Worm (Caenorhabditis elegans) whole organism, L3 larva: ENCODE results near the gene oga-1.

Experiments used
- R02D3.7 ChIP-seq: fragments of 150-350 bp; optimal IDR thresholded peaks from 2 replicates; lab custom pipeline; 2014; ENCODE audit warnings: missing biosample characterization, missing genetic modification characterization
- ZK546.5 ChIP-seq: sonication (generic microtip); optimal IDR thresholded peaks from 2 replicates; lab custom pipeline; 2017; ENCODE audit warnings: missing biosample characterization, missing genetic modification characterization
- ama-1 ChIP-seq: fragments of 150-350 bp; optimal IDR thresholded peaks from 2 replicates; lab custom pipeline; 2018
- ceh-16 ChIP-seq: sonication (generic microtip); optimal IDR thresholded peaks from 2 replicates; lab custom pipeline; 2017; ENCODE audit warnings: missing biosample characterization, missing genetic modification characterization
- ceh-28 ChIP-seq: fragments of 150-350 bp; optimal IDR thresholded peaks from 2 replicates; lab custom pipeline; 2014; ENCODE audit warnings: missing biosample characterization, missing genetic modification reagents, missing genetic modification characterization
- ceh-82 ChIP-seq: fragments of 150-350 bp; optimal IDR thresholded peaks from 2 replicates; lab custom pipeline; 2014; ENCODE audit warnings: missing biosample characterization, missing genetic modification characterization
- ceh-9 ChIP-seq: sonication (generic microtip); optimal IDR thresholded peaks from 2 replicates; lab custom pipeline; 2018; ENCODE audit warnings: missing biosample characterization, missing genetic modification characterization
- egl-27 ChIP-seq: sonication (generic microtip); optimal IDR thresholded peaks from 4 replicates; lab custom pipeline; 2017; ENCODE audit warnings: missing biosample characterization, missing genetic modification reagents, missing genetic modification characterization
- egl-5 ChIP-seq: fragments of 150-350 bp; optimal IDR thresholded peaks from 2 replicates; lab custom pipeline; 2017; ENCODE audit warnings: missing biosample characterization, missing genetic modification reagents, missing genetic modification characterization, inconsistent platforms
- elt-1 ChIP-seq: fragments of 150-350 bp; optimal IDR thresholded peaks from 2 replicates; lab custom pipeline; 2014; ENCODE audit warnings: missing biosample characterization, missing genetic modification characterization
- elt-2 ChIP-seq: sonication (generic microtip); optimal IDR thresholded peaks from 2 replicates; lab custom pipeline; 2016; ENCODE audit warnings: missing genetic modification reagents, mild to moderate bottlenecking, missing genetic modification characterization, missing compliant biosample characterization
- elt-3 ChIP-seq, 3 experiments: fragments of 150-350 bp in 1 of 3; sonication (generic microtip) in 2 of 3; optimal IDR thresholded peaks; 2 replicates in 2 of 3; 4 replicates in 1 of 3; lab custom pipeline; 2014 to 2017; ENCODE audit warnings: missing biosample characterization in 3 of 3, missing genetic modification characterization in 3 of 3
- fkh-10 ChIP-seq: sonication (generic microtip); optimal IDR thresholded peaks from 2 replicates; lab custom pipeline; 2017; ENCODE audit warnings: missing biosample characterization, missing genetic modification reagents, missing genetic modification characterization
- fkh-2 ChIP-seq: fragments of 150-350 bp; optimal IDR thresholded peaks from 2 replicates; lab custom pipeline; 2014; ENCODE audit warnings: missing biosample characterization, missing genetic modification reagents, missing genetic modification characterization
- hmg-11 ChIP-seq: sonication (generic microtip); optimal IDR thresholded peaks from 2 replicates; lab custom pipeline; 2016; ENCODE audit warnings: missing genetic modification characterization, missing compliant biosample characterization
- jun-1 ChIP-seq: fragments of 150-350 bp; optimal IDR thresholded peaks from 2 replicates; lab custom pipeline; 2014; ENCODE audit warnings: missing biosample characterization, missing genetic modification reagents, missing genetic modification characterization
- lin-15B ChIP-seq: fragments of 150-350 bp; optimal IDR thresholded peaks from 2 replicates; lab custom pipeline; 2014; ENCODE audit warnings: missing biosample characterization, missing genetic modification characterization
- lin-39 ChIP-seq: fragments of 150-350 bp; optimal IDR thresholded peaks from 2 replicates; lab custom pipeline; 2018; ENCODE audit warnings: missing biosample characterization, missing genetic modification reagents, missing genetic modification characterization
- lsy-12 ChIP-seq: sonication (generic microtip); optimal IDR thresholded peaks from 2 replicates; lab custom pipeline; 2016; ENCODE audit warnings: mild to moderate bottlenecking, missing genetic modification characterization, missing compliant biosample characterization
- mdl-1 ChIP-seq: fragments of 150-350 bp; optimal IDR thresholded peaks from 2 replicates; lab custom pipeline; 2014; ENCODE audit warnings: missing biosample characterization, missing genetic modification characterization
- mml-1 ChIP-seq: fragments of 150-350 bp; sonication (generic microtip); optimal IDR thresholded peaks from 3 replicates; lab custom pipeline; 2014; ENCODE audit warnings: missing biosample characterization, missing genetic modification characterization
- nfya-1 ChIP-seq: sonication (generic microtip); optimal IDR thresholded peaks from 2 replicates; lab custom pipeline; 2017; ENCODE audit warnings: missing genetic modification characterization, mild to moderate bottlenecking, missing compliant biosample characterization, antibody characterized with exemption, moderate library complexity; ENCODE audit not compliant: insufficient read depth
- nhr-11 ChIP-seq: fragments of 150-350 bp; optimal IDR thresholded peaks from 2 replicates; lab custom pipeline; 2014; ENCODE audit warnings: missing biosample characterization, missing genetic modification characterization
- nhr-23 ChIP-seq: fragments of 150-350 bp; optimal IDR thresholded peaks from 2 replicates; lab custom pipeline; 2014; ENCODE audit warnings: missing biosample characterization, missing genetic modification reagents, missing genetic modification characterization
- nhr-25 ChIP-seq: sonication (generic microtip); optimal IDR thresholded peaks from 2 replicates; lab custom pipeline; 2017; ENCODE audit warnings: missing biosample characterization, missing genetic modification characterization
- nhr-28 ChIP-seq: fragments of 150-350 bp; optimal IDR thresholded peaks from 2 replicates; lab custom pipeline; 2014; ENCODE audit warnings: missing biosample characterization, missing genetic modification characterization
- nhr-43 ChIP-seq: sonication (generic microtip); optimal IDR thresholded peaks from 2 replicates; lab custom pipeline; 2016; ENCODE audit warnings: mild to moderate bottlenecking, missing genetic modification characterization, missing compliant biosample characterization; ENCODE audit not compliant: poor library complexity, severe bottlenecking
- nhr-67 ChIP-seq: fragments of 150-350 bp; optimal IDR thresholded peaks from 2 replicates; lab custom pipeline; 2014; ENCODE audit warnings: missing biosample characterization, missing genetic modification characterization
- nhr-76 ChIP-seq: fragments of 150-350 bp; sonication (generic microtip); optimal IDR thresholded peaks from 5 replicates; lab custom pipeline; 2014; ENCODE audit warnings: missing biosample characterization, missing genetic modification characterization
- nhr-77 ChIP-seq: fragments of 150-350 bp; optimal IDR thresholded peaks from 2 replicates; lab custom pipeline; 2014; ENCODE audit warnings: missing biosample characterization, missing genetic modification characterization
- pha-4 ChIP-seq: fragments of 150-350 bp; optimal IDR thresholded peaks from 2 replicates; lab custom pipeline; 2014; ENCODE audit warnings: missing biosample characterization, missing genetic modification reagents, missing genetic modification characterization
- pqm-1 ChIP-seq: fragments of 150-350 bp; optimal IDR thresholded peaks from 2 replicates; lab custom pipeline; 2017; ENCODE audit warnings: missing biosample characterization, missing genetic modification characterization, inconsistent platforms
- skn-1 ChIP-seq: fragments of 150-350 bp; optimal IDR thresholded peaks from 2 replicates; lab custom pipeline; 2014; ENCODE audit warnings: missing biosample characterization, missing genetic modification characterization
- snpc-4 ChIP-seq: fragments of 150-350 bp; optimal IDR thresholded peaks from 2 replicates; lab custom pipeline; 2014; ENCODE audit warnings: missing biosample characterization, missing genetic modification characterization
- unc-39 ChIP-seq: sonication (generic microtip); optimal IDR thresholded peaks from 4 replicates; lab custom pipeline; 2017; ENCODE audit warnings: missing biosample characterization, missing genetic modification characterization
- unc-62 ChIP-seq: fragments of 150-350 bp; sonication (generic microtip); optimal IDR thresholded peaks from 4 replicates; lab custom pipeline; 2014; ENCODE audit warnings: missing biosample characterization, missing genetic modification reagents, missing genetic modification characterization
- ztf-11 ChIP-seq: fragments of 150-350 bp; optimal IDR thresholded peaks from 2 replicates; lab custom pipeline; 2014; ENCODE audit warnings: missing biosample characterization, missing genetic modification characterization
- ztf-4 ChIP-seq: fragments of 150-350 bp; optimal IDR thresholded peaks from 2 replicates; lab custom pipeline; 2014; ENCODE audit warnings: missing biosample characterization, missing genetic modification characterization

The oga-1 gene

DNA sequence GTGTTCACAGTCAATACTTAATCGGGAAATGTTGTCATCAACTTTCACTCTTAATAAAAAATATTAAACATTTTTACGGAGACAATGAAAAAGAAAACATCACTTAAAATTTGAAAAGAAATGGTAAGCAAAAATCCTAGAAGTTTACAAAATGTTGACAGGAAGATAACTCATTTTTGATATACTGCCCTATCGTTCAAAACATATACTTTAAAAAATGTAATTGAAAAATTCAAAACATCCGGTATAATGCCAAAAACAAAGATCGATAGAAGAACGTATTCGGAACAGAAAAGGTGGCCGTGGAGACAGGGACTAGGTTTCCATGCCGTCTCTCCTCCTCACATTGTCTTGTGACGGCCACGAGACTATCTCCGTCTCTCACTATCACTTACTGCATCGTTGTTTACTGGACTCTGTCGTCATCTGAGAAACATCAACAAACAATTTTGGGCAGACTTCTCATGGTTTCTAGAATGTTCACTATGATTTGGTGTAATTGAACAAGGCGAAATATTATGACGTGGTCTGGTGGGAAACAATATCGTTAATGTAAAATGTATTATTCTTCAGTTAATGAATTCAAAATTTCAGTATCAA lies at the start of gene oga-1:
oga-1 (minus strand) TSS at position 51 of the 600 bp plus-strand sequence.
- TF ChIP-seq fkh-10 (peak; percentile 19), ama-1 (peak; percentile 30), unc-62 (GFP tag; lab: Kevin White, UChicago) (no peak), egl-5 (tag; lab: Kevin White, UChicago) (peak; percentile 83), pha-4 (tag; lab: Kevin White, UChicago) (peak; percentile 91), fkh-2 (tag; lab: Kevin White, UChicago) (peak; percentile 77), lin-15B (peak; percentile 25), jun-1 (tag; lab: Kevin White, UChicago) (peak; percentile 42), hmg-11 (tag; lab: Kevin White, UChicago) (peak; percentile 63), nfya-1 (tag; lab: Kevin White, UChicago) (peak; percentile 79), nhr-25 (peak; percentile 91), mml-1 (no peak), nhr-43 (tag; lab: Kevin White, UChicago) (peak; percentile 57), lin-39 (tag; lab: Kevin White, UChicago) (peak; percentile 75), elt-2 (tag; lab: Kevin White, UChicago) (peak; percentile 66), unc-39 (no peak), skn-1 (tag; lab: Kevin White, UChicago) (no peak), nhr-11 (tag; lab: Kevin White, UChicago) (no peak), snpc-4 (tag; lab: Kevin White, UChicago) (peak; percentile 65), ceh-28 (tag; lab: Kevin White, UChicago) (peak; percentile 52), pqm-1 (peak; percentile 9), mdl-1 (peak; percentile 91)

DNA sequence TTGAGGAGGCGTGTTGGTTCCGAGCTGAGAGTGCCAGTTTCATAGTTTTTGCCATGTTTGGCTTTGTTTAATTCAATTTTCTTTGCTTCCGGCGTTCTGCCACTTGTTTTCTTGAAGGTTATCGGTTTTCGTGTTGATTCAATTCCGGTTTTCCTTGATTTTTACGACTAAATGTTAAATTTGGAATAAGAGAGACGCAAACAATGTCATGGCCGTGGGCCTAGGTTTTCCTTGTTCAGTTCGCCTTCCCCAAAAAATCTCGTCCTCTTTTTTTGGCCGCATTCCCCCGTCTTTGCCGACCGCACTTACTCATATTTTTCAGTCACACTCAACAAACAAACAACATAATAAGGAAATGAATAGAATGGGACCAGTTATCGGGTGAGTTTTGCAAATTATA lies 46.5 kb upstream of the oga-1 start, which contains the start of gene C23F12.9:
C23F12.9 (plus strand) TSS at position 301 of the 400 bp plus-strand sequence.
- TF ChIP-seq elt-2 (tag; lab: Kevin White, UChicago): no peak
- no peak for TF ChIP-seq mml-1
- no peak for TF ChIP-seq ama-1
- no peak for TF ChIP-seq ceh-9 (tag; lab: Kevin White, UChicago)
- no peak for TF ChIP-seq ceh-28 (tag; lab: Kevin White, UChicago)
- TF ChIP-seq ceh-82 (tag; lab: Kevin White, UChicago): no peak
- no peak for TF ChIP-seq unc-39
- no peak for TF ChIP-seq elt-3 (tag; optimal IDR thresholded peaks at IDR 0.05; lab: Kevin White, UChicago)
- TF ChIP-seq jun-1 (tag; lab: Kevin White, UChicago): no peak
- TF ChIP-seq skn-1 (tag; lab: Kevin White, UChicago): no peak
- no peak for TF ChIP-seq lsy-12 (tag; lab: Kevin White, UChicago)
- no peak for TF ChIP-seq unc-62 (GFP tag; lab: Kevin White, UChicago)
- no peak for TF ChIP-seq mdl-1
- no peak for TF ChIP-seq nhr-23 (tag; lab: Kevin White, UChicago)
- no peak for TF ChIP-seq egl-27 (tag; lab: Kevin White, UChicago)

- TF ChIP-seq elt-1 (tag; lab: Kevin White, UChicago) (no peak), ztf-4 (tag; lab: Kevin White, UChicago) (no peak), elt-2 (tag; lab: Kevin White, UChicago) (no peak), lsy-12 (tag; lab: Kevin White, UChicago) (no peak), ceh-16 (tag; lab: Kevin White, UChicago) (no peak), nhr-11 (tag; lab: Kevin White, UChicago) (no peak), fkh-2 (tag; lab: Kevin White, UChicago) (no peak), nhr-28 (no peak), ceh-28 (tag; lab: Kevin White, UChicago) (no peak), nhr-23 (tag; lab: Kevin White, UChicago) (no peak), nhr-77 (no peak)
Measured at ce11 chrX:9391345-9391744, 44.1 kb upstream of the oga-1 start, which contains the start of gene C23F12.3. Gene C23F12.3 (plus strand): TSS chrX:9391645.

ce11 chrX:9388686-9389085 lies 41.5 kb upstream of the oga-1 start:
- TF ChIP-seq ceh-9 (tag; lab: Kevin White, UChicago) (no peak), nhr-76 (tag; lab: Kevin White, UChicago) (no peak), ztf-4 (tag; lab: Kevin White, UChicago) (no peak), nhr-28 (no peak), fkh-2 (tag; lab: Kevin White, UChicago) (no peak), nhr-11 (tag; lab: Kevin White, UChicago) (no peak), ceh-82 (tag; lab: Kevin White, UChicago) (no peak), ZK546.5 (tag; lab: Kevin White, UChicago) (no peak), nhr-23 (tag; lab: Kevin White, UChicago) (no peak), nhr-67 (tag; lab: Kevin White, UChicago) (no peak), unc-62 (GFP tag; lab: Kevin White, UChicago) (no peak), lin-15B (no peak), unc-39 (no peak), ztf-11 (tag; lab: Kevin White, UChicago) (no peak), lsy-12 (tag; lab: Kevin White, UChicago) (no peak), R02D3.7 (no peak), pqm-1 (no peak)
- TF ChIP-seq, all 47 proteins: peak for 0
